Fruit fly (Drosophila melanogaster) whole organism, embryonic: Measurements from ENCODE around the gene CG10747.

Source experiments
- Ada2b ChIP-seq: fragments of 200-800 bp; sonication (Bioruptor generic); IDR thresholded peaks from 2 replicates; pipeline ENCODE4 v1.3.6; 2022; ENCODE audit warnings: missing biosample characterization, missing genetic modification characterization
- Bteb2 ChIP-seq: fragments of 200-800 bp; sonication (Bioruptor generic); optimal IDR thresholded peaks from 2 replicates; lab custom pipeline; 2016; ENCODE audit warnings: missing biosample characterization, missing genetic modification characterization
- CG10209 ChIP-seq: fragments of 200-800 bp; sonication (Bioruptor generic); optimal IDR thresholded peaks from 3 replicates; lab custom pipeline; 2017; ENCODE audit warnings: missing biosample characterization, mild to moderate bottlenecking, missing genetic modification characterization, missing genetic modification reagents
- CG11093 ChIP-seq: fragments of 200-800 bp; sonication (Bioruptor generic); IDR thresholded peaks from 3 replicates; pipeline ENCODE4 v1.3.6; 2022; ENCODE audit warnings: missing biosample characterization, missing genetic modification characterization
- CG11723 ChIP-seq: fragments of 200-800 bp; sonication (Bioruptor generic); optimal IDR thresholded peaks from 2 replicates; lab custom pipeline; 2017; ENCODE audit warnings: missing biosample characterization, mild to moderate bottlenecking, missing genetic modification characterization
- CG15514 ChIP-seq: fragments of 200-800 bp; sonication (Bioruptor generic); optimal IDR thresholded peaks from 3 replicates; lab custom pipeline; 2017; ENCODE audit warnings: missing biosample characterization, missing genetic modification characterization, mild to moderate bottlenecking, moderate library complexity, missing genetic modification reagents
- CG15601 ChIP-seq: fragments of 200-800 bp; sonication (Bioruptor generic); optimal IDR thresholded peaks from 3 replicates; lab custom pipeline; 2019; ENCODE audit warnings: missing biosample characterization, mild to moderate bottlenecking, missing genetic modification characterization, moderate library complexity
- CG17359 ChIP-seq: fragments of 200-800 bp; sonication (Bioruptor generic); optimal IDR thresholded peaks from 3 replicates; lab custom pipeline; 2018; ENCODE audit warnings: missing biosample characterization, mild to moderate bottlenecking, missing genetic modification characterization, moderate library complexity
- CG1832 ChIP-seq: fragments of 200-800 bp; sonication (Bioruptor generic); optimal IDR thresholded peaks from 2 replicates; lab custom pipeline; 2017; ENCODE audit warnings: missing biosample characterization, mild to moderate bottlenecking, missing genetic modification characterization, inconsistent platforms
- CG34224 ChIP-seq: fragments of 200-800 bp; sonication (Bioruptor generic); IDR thresholded peaks from 3 replicates; pipeline ENCODE4 v1.3.6; 2022; ENCODE audit warnings: missing biosample characterization, missing genetic modification characterization; ENCODE audit not compliant: partially characterized antibody
- CG3847 ChIP-seq: fragments of 200-800 bp; sonication (Bioruptor generic); IDR thresholded peaks from 2 replicates; pipeline ENCODE4 v1.3.6; 2022; ENCODE audit warnings: missing biosample characterization, missing genetic modification characterization
- CG4282 ChIP-seq: fragments of 200-800 bp; sonication (Bioruptor generic); optimal IDR thresholded peaks from 2 replicates; lab custom pipeline; 2016; ENCODE audit warnings: missing biosample characterization, missing genetic modification characterization
- CG4360 ChIP-seq: fragments of 200-800 bp; sonication (Bioruptor generic); IDR thresholded peaks from 2 replicates; pipeline ENCODE4 v1.3.6; 2022; ENCODE audit warnings: missing biosample characterization, missing genetic modification characterization
- CG7372 ChIP-seq: fragments of 200-800 bp; sonication (Bioruptor generic); IDR thresholded peaks from 2 replicates; pipeline ENCODE4 v1.3.6; 2022; ENCODE audit warnings: missing biosample characterization, missing genetic modification characterization
- CG7786 ChIP-seq: fragments of 200-800 bp; sonication (Bioruptor generic); optimal IDR thresholded peaks from 2 replicates; lab custom pipeline; 2016; ENCODE audit warnings: missing biosample characterization, missing genetic modification characterization
- CG7963 ChIP-seq: fragments of 200-800 bp; sonication (Bioruptor generic); IDR thresholded peaks from 3 replicates; pipeline ENCODE4 v1.3.6; 2022; ENCODE audit warnings: missing biosample characterization, missing genetic modification characterization; ENCODE audit not compliant: partially characterized antibody
- CG8290 ChIP-seq, 3 experiments: fragments of 200-800 bp; sonication (Bioruptor generic); optimal IDR thresholded peaks; 2 replicates each; lab custom pipeline; 2016 to 2019; ENCODE audit warnings: missing biosample characterization in 3 of 3, missing genetic modification characterization in 3 of 3, mild to moderate bottlenecking in 2 of 3, moderate library complexity in 1 of 3
- CG8944 ChIP-seq: fragments of 200-800 bp; sonication (Bioruptor generic); optimal IDR thresholded peaks from 3 replicates; lab custom pipeline; 2016; ENCODE audit warnings: missing biosample characterization, missing genetic modification characterization
- CG9215 ChIP-seq: fragments of 200-800 bp; sonication (Bioruptor generic); IDR thresholded peaks from 2 replicates; pipeline ENCODE4 v1.3.6; 2022; ENCODE audit warnings: missing biosample characterization, missing genetic modification characterization
- CG9609 ChIP-seq: fragments of 200-800 bp; sonication (Bioruptor generic); optimal IDR thresholded peaks from 3 replicates; lab custom pipeline; 2016; ENCODE audit warnings: missing biosample characterization, missing genetic modification characterization
- Camta ChIP-seq: fragments of 200-800 bp; sonication (Bioruptor generic); optimal IDR thresholded peaks from 2 replicates; lab custom pipeline; 2016; ENCODE audit warnings: missing biosample characterization, missing genetic modification characterization
- D ChIP-seq, 2 experiments: fragments of 200-800 bp in 1 of 2; fragments of >200 bp in 1 of 2; sonication (Bioruptor generic) in 1 of 2; optimal IDR thresholded peaks; 2 replicates in 1 of 2; 3 replicates in 1 of 2; lab custom pipeline; 2017; ENCODE audit warnings: mild to moderate bottlenecking in 1 of 2, missing biosample characterization in 1 of 2, missing genetic modification characterization in 1 of 2, missing genetic modification reagents in 1 of 2
- ERR ChIP-seq: fragments of 200-800 bp; sonication (Bioruptor generic); optimal IDR thresholded peaks from 2 replicates; lab custom pipeline; 2016; ENCODE audit warnings: missing biosample characterization, missing genetic modification characterization
- H2.0 ChIP-seq: fragments of 200-800 bp; sonication (Bioruptor generic); IDR thresholded peaks from 2 replicates; pipeline ENCODE4 v1.3.6; 2022; ENCODE audit warnings: missing biosample characterization, missing genetic modification characterization
- HLH54F ChIP-seq: fragments of 200-800 bp; sonication (Bioruptor generic); optimal IDR thresholded peaks from 3 replicates; lab custom pipeline; 2016; ENCODE audit warnings: missing biosample characterization, missing genetic modification characterization
- MBD-R2 ChIP-seq: fragments of 200-800 bp; sonication (Bioruptor generic); IDR thresholded peaks from 2 replicates; pipeline ENCODE4 v1.3.6; 2022; ENCODE audit warnings: missing biosample characterization, missing genetic modification characterization
- Med ChIP-seq: fragments of 200-800 bp; sonication (Bioruptor generic); peaks from one replicate; lab custom pipeline; 2016; ENCODE audit warnings: missing biosample characterization, missing genetic modification characterization, mild to moderate bottlenecking, inconsistent platforms, moderate library complexity
- Optix ChIP-seq: fragments of 200-800 bp; sonication (Bioruptor generic); IDR thresholded peaks from 3 replicates; pipeline ENCODE4 v1.3.6; 2022; ENCODE audit warnings: missing biosample characterization, missing genetic modification characterization
- Stat92E ChIP-seq, 3 experiments: fragments of >200 bp in 2 of 3; fragments of 200-800 bp in 1 of 3; sonication (Bioruptor generic) in 1 of 3; optimal IDR thresholded peaks; 2 replicates each; lab custom pipeline; 2017 to 2019; ENCODE audit warnings: missing biosample characterization in 3 of 3, missing genetic modification characterization in 3 of 3, mild to moderate bottlenecking in 1 of 3, moderate library complexity in 1 of 3
- ap ChIP-seq: fragments of 200-800 bp; sonication (Bioruptor generic); IDR thresholded peaks from 2 replicates; pipeline ENCODE4 v1.3.6; 2022; ENCODE audit warnings: missing biosample characterization, missing genetic modification characterization
- bigmax ChIP-seq: fragments of 200-800 bp; sonication (Bioruptor generic); optimal IDR thresholded peaks from 2 replicates; lab custom pipeline; 2018; ENCODE audit warnings: missing biosample characterization, mild to moderate bottlenecking, missing genetic modification characterization
- btn ChIP-seq: fragments of 200-800 bp; sonication (Bioruptor generic); optimal IDR thresholded peaks from 2 replicates; lab custom pipeline; 2016; ENCODE audit warnings: missing biosample characterization, missing genetic modification characterization
- fd102C ChIP-seq: fragments of 200-800 bp; sonication (Bioruptor generic); optimal IDR thresholded peaks from 2 replicates; lab custom pipeline; 2018; ENCODE audit warnings: missing biosample characterization, mild to moderate bottlenecking, missing genetic modification characterization, moderate library complexity
- fu2 ChIP-seq: fragments of 200-800 bp; sonication (Bioruptor generic); optimal IDR thresholded peaks from 2 replicates; lab custom pipeline; 2016; ENCODE audit warnings: missing biosample characterization, missing genetic modification characterization
- gem ChIP-seq: fragments of 200-800 bp; sonication (Bioruptor generic); optimal IDR thresholded peaks from 2 replicates; lab custom pipeline; 2019; ENCODE audit warnings: missing biosample characterization, mild to moderate bottlenecking, missing genetic modification characterization, moderate library complexity
- h ChIP-seq: fragments of >200 bp; optimal IDR thresholded peaks from 2 replicates; lab custom pipeline; 2017
- jing ChIP-seq: fragments of 200-800 bp; sonication (Bioruptor generic); optimal IDR thresholded peaks from 2 replicates; lab custom pipeline; 2018; ENCODE audit warnings: missing biosample characterization, mild to moderate bottlenecking, missing genetic modification characterization
- maf-S ChIP-seq: fragments of 200-800 bp; sonication (Bioruptor generic); optimal IDR thresholded peaks from 2 replicates; lab custom pipeline; 2016; ENCODE audit warnings: missing biosample characterization, missing genetic modification characterization
- nerfin-2 ChIP-seq: fragments of 200-800 bp; sonication (Bioruptor generic); IDR thresholded peaks from 2 replicates; pipeline ENCODE4 v1.3.6; 2022; ENCODE audit warnings: missing biosample characterization, missing genetic modification characterization; ENCODE audit not compliant: partially characterized antibody
- nmo ChIP-seq: fragments of 200-800 bp; sonication (Bioruptor generic); optimal IDR thresholded peaks from 2 replicates; lab custom pipeline; 2018; ENCODE audit warnings: missing biosample characterization, mild to moderate bottlenecking, missing genetic modification characterization, moderate library complexity
- nom ChIP-seq: fragments of 200-800 bp; sonication (Bioruptor generic); optimal IDR thresholded peaks from 2 replicates; lab custom pipeline; 2017; ENCODE audit warnings: missing biosample characterization, missing genetic modification characterization, mild to moderate bottlenecking, moderate library complexity, missing genetic modification reagents
- sisA ChIP-seq: fragments of 200-800 bp; sonication (Bioruptor generic); IDR thresholded peaks from 2 replicates; pipeline ENCODE4 v1.3.6; 2022; ENCODE audit warnings: missing biosample characterization, missing genetic modification characterization
- so ChIP-seq: fragments of 200-800 bp; sonication (Bioruptor generic); IDR thresholded peaks from 3 replicates; pipeline ENCODE4 v1.3.6; 2022; ENCODE audit warnings: missing biosample characterization, missing genetic modification characterization
- stc ChIP-seq: fragments of 200-800 bp; sonication (Bioruptor generic); IDR thresholded peaks from 2 replicates; pipeline ENCODE4 v1.3.6; 2022; ENCODE audit warnings: missing biosample characterization, missing genetic modification characterization
- tll ChIP-seq, 2 experiments: fragments of 200-800 bp in 1 of 2; fragments of >200 bp in 1 of 2; sonication (Bioruptor generic) in 1 of 2; optimal IDR thresholded peaks; 2 replicates each; lab custom pipeline; 2017 to 2019; ENCODE audit warnings: missing biosample characterization in 2 of 2, missing genetic modification characterization in 2 of 2, mild to moderate bottlenecking in 1 of 2, moderate library complexity in 1 of 2
- unc-4 ChIP-seq: fragments of 200-800 bp; sonication (Bioruptor generic); IDR thresholded peaks from 2 replicates; pipeline ENCODE4 v1.3.6; 2022; ENCODE audit warnings: missing biosample characterization, missing genetic modification characterization; ENCODE audit not compliant: partially characterized antibody
- wdn ChIP-seq: fragments of 200-800 bp; sonication (Bioruptor generic); IDR thresholded peaks from 2 replicates; pipeline ENCODE4 v1.3.6; 2022; ENCODE audit warnings: missing biosample characterization, missing genetic modification characterization
- z ChIP-seq: fragments of 200-800 bp; sonication (Bioruptor generic); IDR thresholded peaks from 3 replicates; pipeline ENCODE4 v1.3.6; 2022; ENCODE audit warnings: missing biosample characterization, missing genetic modification characterization
- zfh2 ChIP-seq: fragments of 200-800 bp; sonication (Bioruptor generic); optimal IDR thresholded peaks from 2 replicates; lab custom pipeline; 2016; ENCODE audit warnings: missing biosample characterization, missing genetic modification characterization

The CG10747 gene

dm6 chr2L:20091094-20091679 is at the start of gene CG10747, which contains the start of gene Pyroxd1 (continued):
- TF ChIP-seq CG9215 (peak; percentile 95), CG10209 (GFP tag; lab: Kevin White, UChicago) (peak; percentile 98), Bteb2 (peak; percentile 92), HLH54F (peak; percentile 97), z (GFP tag; lab: Robert Waterston, UW) (no peak), CG11093 (GFP tag; lab: Robert Waterston, UW) (peak; percentile 95), so (GFP tag; lab: Robert Waterston, UW) (peak; percentile 96), jing (GFP tag; lab: Kevin White, UChicago) (peak; percentile 92), Optix (GFP tag; lab: Robert Waterston, UW) (peak; percentile 87), MBD-R2 (GFP tag; lab: Robert Waterston, UW) (peak; percentile 85), ERR (GFP tag; lab: Kevin White, UChicago) (peak; percentile 81), wdn (GFP tag; lab: Robert Waterston, UW) (peak; percentile 89), zfh2 (GFP tag; lab: Kevin White, UChicago) (peak; percentile 97), CG11723 (GFP tag; lab: Kevin White, UChicago) (peak; percentile 94), Ada2b (GFP tag; lab: Robert Waterston, UW) (peak; percentile 94), gem (tag; lab: Kevin White, UChicago) (peak; percentile 98), CG9609 (peak; percentile 93), CG15514 (GFP tag; lab: Kevin White, UChicago) (peak; percentile 89), btn (GFP tag; lab: Kevin White, UChicago) (peak; percentile 78), nom (GFP tag; lab: Kevin White, UChicago) (peak; percentile 95), H2.0 (GFP tag; lab: Robert Waterston, UW) (peak; percentile 91), sisA (peak; percentile 96), CG8944 (GFP tag; lab: Kevin White, UChicago) (peak; percentile 94), tll (GFP tag; optimal IDR thresholded peaks at IDR 0.05; lab: Kevin White, UChicago) (peak; percentile 20 to 71), stc (GFP tag; lab: Robert Waterston, UW) (peak; percentile 95), CG7963 (GFP tag; lab: Robert Waterston, UW) (no peak), CG4282 (GFP tag; lab: Kevin White, UChicago) (peak; percentile 40), D (optimal IDR thresholded peaks at IDR 0.05; lab: Kevin White, UChicago) (no peak), D (GFP tag; optimal IDR thresholded peaks at IDR 0.05; lab: Kevin White, UChicago) (peak; percentile 91), unc-4 (0 out of 2 replicates have a peak, but pooled peaks have one; percentile 25), CG15601 (tag; lab: Kevin White, UChicago) (peak; percentile 93), nerfin-2 (GFP tag; lab: Robert Waterston, UW) (no peak), CG1832 (no peak), CG3847 (GFP tag; lab: Robert Waterston, UW) (peak; percentile 97), Stat92E (GFP tag; optimal IDR thresholded peaks at IDR 0.05; lab: Kevin White, UChicago) (peak in 1 of 3 experiments; percentile 83), maf-S (GFP tag; lab: Kevin White, UChicago) (peak; percentile 93), h (lab: Kevin White, UChicago) (no peak), CG7372 (peak; percentile 94), CG8290 (GFP tag; optimal IDR thresholded peaks at IDR 0.05; lab: Kevin White, UChicago) (peak; percentile 83), CG8290 (tag; optimal IDR thresholded peaks at IDR 0.05; lab: Kevin White, UChicago) (peak; percentile 86 to 96), ap (GFP tag; lab: Robert Waterston, UW) (peak; percentile 90), CG4360 (GFP tag; lab: Robert Waterston, UW) (peak; percentile 35; the same call in 1 of the 2 replicates), CG7786 (peak; percentile 95), Camta (GFP tag; lab: Kevin White, UChicago) (peak; percentile 93), bigmax (GFP tag; lab: Kevin White, UChicago) (no peak), CG34224 (GFP tag; lab: Robert Waterston, UW) (no peak), fu2 (GFP tag; lab: Kevin White, UChicago) (peak; percentile 94), fd102C (GFP tag; lab: Kevin White, UChicago) (peak; percentile 40), nmo (GFP tag; lab: Kevin White, UChicago) (peak; percentile 98), CG17359 (tag; lab: Kevin White, UChicago) (peak; percentile 96), Med (GFP tag; lab: Kevin White, UChicago) (peak; percentile 99)
